Worm (Caenorhabditis elegans): Measurements from ENCODE around the gene B0496.1.

DNA sequence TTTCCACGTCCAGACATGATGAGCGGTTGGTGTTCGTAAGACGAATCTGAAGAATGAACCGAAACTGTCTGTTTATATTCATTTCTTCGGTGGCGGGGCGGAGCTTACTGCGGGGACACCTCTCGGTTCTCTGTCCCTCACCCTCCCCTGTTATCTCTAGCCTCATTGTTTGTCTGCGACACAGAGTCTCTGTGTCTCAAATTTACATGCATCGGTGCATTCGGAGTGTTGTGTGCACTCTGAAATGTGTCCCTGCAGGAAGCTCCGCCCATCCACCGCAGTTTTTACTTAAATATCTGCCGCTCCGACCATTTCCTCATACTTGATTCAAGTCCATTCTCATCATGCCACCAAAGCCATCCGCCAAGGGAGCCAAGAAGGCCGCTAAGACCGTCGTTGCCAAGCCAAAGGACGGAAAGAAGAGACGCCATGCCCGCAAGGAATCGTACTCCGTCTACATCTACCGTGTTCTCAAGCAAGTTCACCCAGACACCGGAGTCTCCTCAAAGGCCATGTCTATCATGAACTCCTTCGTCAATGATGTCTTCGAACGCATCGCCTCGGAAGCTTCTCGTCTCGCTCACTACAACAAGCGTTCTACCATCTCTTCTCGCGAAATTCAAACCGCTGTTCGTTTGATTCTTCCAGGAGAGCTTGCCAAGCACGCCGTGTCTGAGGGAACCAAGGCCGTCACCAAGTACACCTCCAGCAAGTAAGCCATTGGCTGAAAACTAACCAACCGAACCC lies 40.3 kb downstream of the B0496.1 start, which contains the start of the genes his-61 and his-62:
- TF ChIP-seq med-1 (GFP tag; optimal IDR thresholded peaks at IDR 0.05; ENCODE audit: insufficient read depth): no peak
- TF ChIP-seq klf-2 (GFP tag; conservative IDR thresholded peaks at IDR 0.05): peak; percentile 73
- no peak for TF ChIP-seq tab-1 (GFP tag; IDR thresholded peaks at IDR 0.05)
- TF ChIP-seq cog-1 (tag; optimal IDR thresholded peaks at IDR 0.05): peak; percentile 97
- TF ChIP-seq ztf-29 (GFP tag; IDR thresholded peaks at IDR 0.05): no peak; the same call in 1 of the 2 replicates
- peak; percentile 58 for TF ChIP-seq flt-1 (GFP tag; IDR thresholded peaks at IDR 0.05)
- no peak for TF ChIP-seq ref-1 (GFP tag; conservative IDR thresholded peaks at IDR 0.05)
- no peak for TF ChIP-seq T22C8.4 (GFP tag; IDR thresholded peaks at IDR 0.05)
- 0 out of 2 replicates have a peak, but pooled peaks have one; percentile 4 for TF ChIP-seq ztf-23 (GFP tag; IDR thresholded peaks at IDR 0.05)

Measured in whole organism, midembryonic.